Worm (Caenorhabditis elegans): ENCODE results near the gene W08A12.3.

- TF ChIP-seq ZK546.5 (tag; optimal IDR thresholded peaks at IDR 0.05) (no peak), mep-1 (tag; optimal IDR thresholded peaks at IDR 0.05) (no peak), ama-1 (optimal IDR thresholded peaks at IDR 0.05) (no peak), ceh-20 (GFP tag; IDR thresholded peaks at IDR 0.05) (no peak)
These were observed 3.6 kb downstream of the W08A12.3 start for ce11 chrV:3686292-3686691.
